Worm (Caenorhabditis elegans): Measurements from ENCODE around the gene dph-3.

DNA sequence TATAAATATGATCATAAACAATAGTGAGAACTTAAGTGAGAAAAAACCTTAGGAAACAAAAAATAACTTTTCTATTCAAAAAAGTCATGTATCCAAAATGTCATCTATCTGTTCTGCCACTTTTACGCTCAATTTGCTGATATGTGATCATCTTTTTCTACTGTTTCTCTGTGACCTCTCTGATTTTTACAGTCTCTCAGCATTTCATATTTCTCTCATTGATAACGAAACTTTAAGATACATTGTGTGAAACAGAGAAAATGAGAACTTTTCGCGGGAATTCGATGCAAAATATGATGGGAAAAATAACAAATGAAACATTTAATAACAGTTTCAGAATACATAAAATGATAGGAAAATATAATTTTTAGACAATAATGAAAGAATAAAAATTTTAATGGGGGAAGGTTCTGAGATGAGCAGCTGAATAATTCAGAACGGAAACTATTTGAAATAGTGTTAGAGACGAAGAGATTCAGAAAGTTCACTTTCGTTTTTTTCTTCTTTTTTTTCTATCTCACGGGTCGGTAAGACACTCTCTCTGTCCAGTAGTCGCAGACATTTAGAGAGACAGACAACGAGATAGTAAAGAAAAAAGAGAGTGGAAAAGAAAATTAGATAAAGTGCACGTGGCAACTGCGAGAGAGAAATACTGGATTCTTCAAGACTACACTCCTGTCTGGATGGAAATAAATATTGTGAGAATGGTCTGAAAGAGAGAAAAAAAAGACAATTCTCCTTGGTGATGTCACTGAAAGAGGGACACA lies 29.5 kb upstream of the dph-3 start:
- TF ChIP-seq tab-1 (GFP tag; IDR thresholded peaks at IDR 0.05) (no peak), med-1 (GFP tag; optimal IDR thresholded peaks at IDR 0.05; ENCODE audit: insufficient read depth) (no peak), ztf-23 (GFP tag; IDR thresholded peaks at IDR 0.05) (no peak), flt-1 (GFP tag; IDR thresholded peaks at IDR 0.05) (no peak), cog-1 (tag; optimal IDR thresholded peaks at IDR 0.05) (no peak)

Measured in whole organism, midembryonic.